Worm (Caenorhabditis elegans) whole organism, L4/young adult: ENCODE measurements around the gene F20E11.17.

Source experiments
- W03F9.2 ChIP-seq: fragments of 150-350 bp; optimal IDR thresholded peaks from 2 replicates; lab custom pipeline; 2014; ENCODE audit warnings: missing biosample characterization, missing genetic modification characterization
- him-1 ChIP-seq: sonication (generic microtip); optimal IDR thresholded peaks from 2 replicates; lab custom pipeline; 2016; ENCODE audit warnings: missing genotype, missing genetic modification reagents, missing genetic modification characterization, missing compliant biosample characterization

ce11 chrV:17476490-17476889, 7.4 kb upstream of the F20E11.17 start, which contains the start of gene srbc-61:
- TF ChIP-seq him-1 (tag; lab: Kevin White, UChicago) (no peak), W03F9.2 (tag; lab: Kevin White, UChicago) (no peak)
